Worm (Caenorhabditis elegans) whole organism, late embryonic: Measurements from ENCODE around the gene slcr-46.3.

Source experiments
- ama-1 ChIP-seq: fragments of 150-350 bp; optimal IDR thresholded peaks from 2 replicates; lab custom pipeline; 2014
- pros-1 ChIP-seq: fragments of 150-350 bp; optimal IDR thresholded peaks from 2 replicates; lab custom pipeline; 2014; ENCODE audit warnings: missing biosample characterization, missing genetic modification reagents, missing genetic modification characterization
- unc-42 ChIP-seq: sonication (generic microtip); optimal IDR thresholded peaks from 2 replicates; lab custom pipeline; 2016; ENCODE audit warnings: missing genotype, missing genetic modification characterization, missing compliant biosample characterization

DNA sequence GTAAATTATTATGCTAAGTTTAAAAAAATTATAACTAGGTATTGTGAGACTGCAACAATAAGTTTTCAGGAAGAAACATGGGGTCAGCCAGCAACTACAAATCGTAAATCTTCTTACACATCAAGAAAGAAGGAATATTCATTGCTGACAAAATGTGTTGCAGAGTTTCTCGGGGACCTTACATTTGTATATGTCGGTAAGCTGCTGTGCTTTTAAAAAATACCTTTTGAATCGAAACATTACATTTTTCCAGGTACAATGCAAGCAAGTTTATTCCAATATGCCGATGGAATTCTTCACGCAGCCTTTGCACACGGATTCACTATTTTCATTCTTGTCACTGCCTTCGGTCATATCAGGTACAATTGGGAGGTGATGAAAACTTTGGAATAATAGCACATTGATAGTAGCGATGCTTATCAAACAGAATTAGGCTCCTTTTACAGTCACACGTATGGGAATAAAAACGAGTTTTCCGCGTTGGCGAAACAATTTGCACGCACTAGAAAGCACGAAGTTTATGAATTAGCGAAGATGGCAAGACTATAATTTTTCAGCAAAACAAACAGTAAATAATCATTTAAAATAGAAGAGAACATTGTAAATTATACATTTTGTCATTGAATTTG, 14.3 kb upstream of the slcr-46.3 start:
- TF ChIP-seq pros-1 (tag; lab: Kevin White, UChicago) (no peak), ama-1 (lab: Kevin White, UChicago) (no peak), unc-42 (no peak)
